Worm (Caenorhabditis elegans): Measurements from ENCODE around the gene D1022.9.

The D1022.9 gene

ce11 chrII:7529078-7529683 lies 39.7 kb upstream of the D1022.9 start, which contains the start of gene ZK1290.5 (continued):
- TF ChIP-seq ztf-4 (tag; optimal IDR thresholded peaks at IDR 0.05) (peak; percentile 84), egl-27 (tag; optimal IDR thresholded peaks at IDR 0.05) (peak; percentile 92), nhr-237 (tag; optimal IDR thresholded peaks at IDR 0.05) (no peak), R02D3.7 (tag; optimal IDR thresholded peaks at IDR 0.05) (no peak), blmp-1 (tag; optimal IDR thresholded peaks at IDR 0.05; ENCODE audit: insufficient read depth) (peak; percentile 71)

ce11 chrII:7528210-7528609 lies 38.7 kb upstream of the D1022.9 start:
- TF ChIP-seq nhr-21 (tag; optimal IDR thresholded peaks at IDR 0.05) (peak; percentile 83), elt-1 (tag; optimal IDR thresholded peaks at IDR 0.05) (no peak), unc-39 (tag; optimal IDR thresholded peaks at IDR 0.05) (no peak), peb-1 (tag; optimal IDR thresholded peaks at IDR 0.05) (no peak), mab-5 (tag; optimal IDR thresholded peaks at IDR 0.05) (no peak), sma-3 (GFP tag; optimal IDR thresholded peaks at IDR 0.05) (peak; percentile 93), dmd-4 (tag; optimal IDR thresholded peaks at IDR 0.05) (no peak), unc-55 (GFP tag; optimal IDR thresholded peaks at IDR 0.05) (no peak), crh-2 (tag; optimal IDR thresholded peaks at IDR 0.05) (peak; percentile 76), nhr-10 (tag; optimal IDR thresholded peaks at IDR 0.05) (no peak), F13H6.1 (tag; optimal IDR thresholded peaks at IDR 0.05) (no peak), Y55F3AM.14 (GFP tag; optimal IDR thresholded peaks at IDR 0.05) (no peak), nhr-77 (tag; optimal IDR thresholded peaks at IDR 0.05) (no peak), fos-1 (tag; optimal IDR thresholded peaks at IDR 0.05) (peak; percentile 66), nhr-12 (tag; optimal IDR thresholded peaks at IDR 0.05) (no peak), nhr-6 (tag; optimal IDR thresholded peaks at IDR 0.05) (no peak), gmeb-1 (tag; optimal IDR thresholded peaks at IDR 0.05) (peak; percentile 64), sem-4 (tag; optimal IDR thresholded peaks at IDR 0.05) (no peak), ama-1 (optimal IDR thresholded peaks at IDR 0.05) (no peak), ztf-1 (GFP tag; conservative IDR thresholded peaks at IDR 0.05) (no peak), skn-1 (tag; optimal IDR thresholded peaks at IDR 0.05) (no peak), C34F6.9 (tag; optimal IDR thresholded peaks at IDR 0.05) (no peak), ztf-4 (tag; optimal IDR thresholded peaks at IDR 0.05) (no peak), nhr-25 (tag; optimal IDR thresholded peaks at IDR 0.05) (no peak), ceh-16 (tag; optimal IDR thresholded peaks at IDR 0.05) (no peak), zag-1 (tag; optimal IDR thresholded peaks at IDR 0.05) (no peak), sma-9 (GFP tag; optimal IDR thresholded peaks at IDR 0.05) (peak; percentile 98), sma-9 (tag; optimal IDR thresholded peaks at IDR 0.05) (no peak), R02D3.7 (tag; optimal IDR thresholded peaks at IDR 0.05) (no peak), nhr-129 (tag; optimal IDR thresholded peaks at IDR 0.05) (peak; percentile 71), blmp-1 (tag; optimal IDR thresholded peaks at IDR 0.05; ENCODE audit: insufficient read depth) (peak; percentile 87), alr-1 (tag; optimal IDR thresholded peaks at IDR 0.05) (no peak), ZK546.5 (tag; optimal IDR thresholded peaks at IDR 0.05) (no peak), mdl-1 (tag; optimal IDR thresholded peaks at IDR 0.05) (peak in 1 of 2 experiments; percentile 53), lin-39 (tag; optimal IDR thresholded peaks at IDR 0.05) (no peak)

ce11 chrII:7525458-7525857 lies 36.0 kb upstream of the D1022.9 start, which contains the start of the genes ZK1290.7 and rnh-1.1:
Gene ZK1290.7, minus strand, starts transcription at chrII:7525558.
Gene rnh-1.1, plus strand, starts transcription at chrII:7525738.
- no peak for TF ChIP-seq alr-1 (tag; optimal IDR thresholded peaks at IDR 0.05)
- no peak for TF ChIP-seq ztf-4 (tag; optimal IDR thresholded peaks at IDR 0.05)
- no peak for TF ChIP-seq sma-3 (GFP tag; optimal IDR thresholded peaks at IDR 0.05)

- TF ChIP-seq snpc-4 (tag; optimal IDR thresholded peaks at IDR 0.05) (no peak), nhr-23 (tag; optimal IDR thresholded peaks at IDR 0.05) (no peak), Y55F3AM.14 (GFP tag; optimal IDR thresholded peaks at IDR 0.05) (no peak), nhr-77 (tag; optimal IDR thresholded peaks at IDR 0.05) (no peak), alr-1 (tag; optimal IDR thresholded peaks at IDR 0.05) (no peak), nhr-10 (tag; optimal IDR thresholded peaks at IDR 0.05) (no peak), unc-55 (GFP tag; optimal IDR thresholded peaks at IDR 0.05) (no peak), mdl-1 (tag; optimal IDR thresholded peaks at IDR 0.05) (no peak), sma-9 (GFP tag; optimal IDR thresholded peaks at IDR 0.05) (no peak), sma-9 (tag; optimal IDR thresholded peaks at IDR 0.05) (no peak), nhr-21 (tag; optimal IDR thresholded peaks at IDR 0.05) (no peak), mbf-1 (tag; optimal IDR thresholded peaks at IDR 0.05) (no peak), gmeb-1 (tag; optimal IDR thresholded peaks at IDR 0.05) (no peak), nhr-129 (tag; optimal IDR thresholded peaks at IDR 0.05) (no peak), elt-1 (tag; optimal IDR thresholded peaks at IDR 0.05) (no peak), lin-11 (tag; optimal IDR thresholded peaks at IDR 0.05) (no peak), lin-13 (GFP tag; optimal IDR thresholded peaks at IDR 0.05) (no peak), aly-2 (tag; optimal IDR thresholded peaks at IDR 0.05) (no peak), sma-3 (GFP tag; optimal IDR thresholded peaks at IDR 0.05) (no peak), nhr-11 (tag; optimal IDR thresholded peaks at IDR 0.05) (no peak)
These were observed 33.8 kb upstream of the D1022.9 start, which contains the start of gene ZK1290.15 for ce11 chrII:7523281-7523680. Gene ZK1290.15, plus strand, starts transcription at chrII:7523581.

All from whole organism, L2 larva.